Worm (Caenorhabditis elegans): ENCODE measurements around the gene gst-9.

Gene gst-9

ce11 chrII:4891012-4891775 is at the start of gene gst-9:
TSS of gene gst-9 (plus strand) at chrII:4891585.
- TF ChIP-seq attf-4 (tag; optimal IDR thresholded peaks at IDR 0.05) (no peak), Y48G9A.11 (GFP tag; IDR thresholded peaks at IDR 0.05) (no peak), nhr-102 (tag; optimal IDR thresholded peaks at IDR 0.05) (peak; percentile 51), ceh-44 (GFP tag; IDR thresholded peaks at IDR 0.05) (no peak), set-16 (GFP tag; IDR thresholded peaks at IDR 0.05) (no peak), rbr-2 (tag; optimal IDR thresholded peaks at IDR 0.05) (no peak), T20F7.1 (GFP tag; optimal IDR thresholded peaks at IDR 0.05) (peak; percentile 13), nhr-237 (tag; optimal IDR thresholded peaks at IDR 0.05) (no peak), F26F4.8 (GFP tag; conservative IDR thresholded peaks at IDR 0.05) (no peak), lin-1 (GFP tag; IDR thresholded peaks at IDR 0.05) (no peak), saeg-2 (GFP tag; IDR thresholded peaks at IDR 0.05) (no peak), Y75B8A.6 (GFP tag; IDR thresholded peaks at IDR 0.05) (no peak; the same call in 1 of the 2 replicates), mep-1 (tag; optimal IDR thresholded peaks at IDR 0.05) (peak; percentile 56), mxl-3 (GFP tag; optimal IDR thresholded peaks at IDR 0.05) (no peak), T26A8.4 (GFP tag; IDR thresholded peaks at IDR 0.05) (peak; percentile 48; the same call in 1 of the 2 replicates), ztf-11 (tag; optimal IDR thresholded peaks at IDR 0.05) (no peak), unc-39 (tag; optimal IDR thresholded peaks at IDR 0.05) (no peak), php-3 (GFP tag; IDR thresholded peaks at IDR 0.05) (0 out of 2 replicates have a peak, but pooled peaks have one; percentile 45), daf-16 (GFP tag; optimal IDR thresholded peaks at IDR 0.05) (no peak), daf-16 (tag; optimal IDR thresholded peaks at IDR 0.05) (peak; percentile 59), mes-2 (tag; optimal IDR thresholded peaks at IDR 0.05; ENCODE audit: poor library complexity, severe bottlenecking) (no peak), egl-43 (GFP tag; IDR thresholded peaks at IDR 0.05) (0 out of 2 replicates have a peak, but pooled peaks have one; percentile 59), hlh-11 (tag; optimal IDR thresholded peaks at IDR 0.05) (peak; percentile 42), ceh-62 (tag; optimal IDR thresholded peaks at IDR 0.05) (no peak), nhr-6 (tag; optimal IDR thresholded peaks at IDR 0.05) (no peak), mxl-2 (GFP tag; conservative IDR thresholded peaks at IDR 0.05) (0 out of 2 replicates have a peak, but pooled peaks have one; percentile 28), dmd-9 (GFP tag; IDR thresholded peaks at IDR 0.05) (no peak), ceh-32 (tag; optimal IDR thresholded peaks at IDR 0.05; ENCODE audit: poor library complexity) (no peak), unc-130 (GFP tag; optimal IDR thresholded peaks at IDR 0.05) (no peak), lin-13 (GFP tag; optimal IDR thresholded peaks at IDR 0.05) (peak; percentile 57), ctbp-1 (GFP tag; IDR thresholded peaks at IDR 0.05) (0 out of 2 replicates have a peak, but pooled peaks have one; percentile 19), egl-27 (tag; optimal IDR thresholded peaks at IDR 0.05) (no peak), mdt-29 (GFP tag; IDR thresholded peaks at IDR 0.05) (peak; percentile 39; the same call in 1 of the 2 replicates), daf-19 (GFP tag; conservative IDR thresholded peaks at IDR 0.05) (no peak), spr-1 (tag; optimal IDR thresholded peaks at IDR 0.05) (peak; percentile 23), ama-1 (optimal IDR thresholded peaks at IDR 0.05) (peak; percentile 69), nhr-77 (tag; optimal IDR thresholded peaks at IDR 0.05) (no peak), dmd-6 (GFP tag; IDR thresholded peaks at IDR 0.05) (0 out of 2 replicates have a peak, but pooled peaks have one; percentile 8), zip-2 (tag; optimal IDR thresholded peaks at IDR 0.05) (no peak), mdl-1 (tag; optimal IDR thresholded peaks at IDR 0.05) (no peak), nhr-28 (tag; optimal IDR thresholded peaks at IDR 0.05) (peak; percentile 56), gei-8 (GFP tag; optimal IDR thresholded peaks at IDR 0.05) (no peak), madf-9 (GFP tag; conservative IDR thresholded peaks at IDR 0.05) (peak; percentile 23; the same call in 1 of the 2 replicates), aly-2 (tag; optimal IDR thresholded peaks at IDR 0.05) (no peak), tag-97 (GFP tag; IDR thresholded peaks at IDR 0.05) (no peak), duxl-1 (tag; optimal IDR thresholded peaks at IDR 0.05; ENCODE audit: poor library complexity) (no peak), daf-8 (GFP tag; IDR thresholded peaks at IDR 0.05) (no peak), fkh-10 (GFP tag; optimal IDR thresholded peaks at IDR 0.05) (no peak), ZK337.2 (GFP tag; IDR thresholded peaks at IDR 0.05) (no peak), dpl-1 (GFP tag; optimal IDR thresholded peaks at IDR 0.05) (no peak)

All from whole organism, L4 larva.